Fruit fly (Drosophila melanogaster): ENCODE results near the gene Hira.

Gene Hira

dm6 chrX:7702160-7702907 lies 19.6 kb upstream of the Hira start (continued):
- no peak for TF ChIP-seq zfh2 (GFP tag; optimal IDR thresholded peaks at IDR 0.05)
- no peak for TF ChIP-seq ash1 (GFP tag; optimal IDR thresholded peaks at IDR 0.05)
- no peak for TF ChIP-seq CG31365 (tag; optimal IDR thresholded peaks at IDR 0.05)
- no peak for TF ChIP-seq hkb (optimal IDR thresholded peaks at IDR 0.05)
- TF ChIP-seq hkb (GFP tag; IDR thresholded peaks at IDR 0.05) = no peak
- no peak for TF ChIP-seq Hr78 (GFP tag; optimal IDR thresholded peaks at IDR 0.05)
- TF ChIP-seq Hr39 (optimal IDR thresholded peaks at IDR 0.05) = no peak
- TF ChIP-seq Mad (GFP tag; optimal IDR thresholded peaks at IDR 0.05) = no peak
- no peak for TF ChIP-seq BtbVII (GFP tag; optimal IDR thresholded peaks at IDR 0.05)
- TF ChIP-seq corto (GFP tag; optimal IDR thresholded peaks at IDR 0.05) = no peak
- no peak for TF ChIP-seq ato (GFP tag; IDR thresholded peaks at IDR 0.05; ENCODE audit: partially characterized antibody)
- TF ChIP-seq Bdp1 (GFP tag; optimal IDR thresholded peaks at IDR 0.05) = no peak
- TF ChIP-seq wek (GFP tag; optimal IDR thresholded peaks at IDR 0.05) = peak; percentile 38
- TF ChIP-seq CG4282 (GFP tag; optimal IDR thresholded peaks at IDR 0.05) = no peak
- TF ChIP-seq CG13894 (tag; optimal IDR thresholded peaks at IDR 0.05) = no peak
- no peak for TF ChIP-seq CG8478 (optimal IDR thresholded peaks at IDR 0.05)
- no peak for TF ChIP-seq Ada2b (GFP tag; IDR thresholded peaks at IDR 0.05)
- TF ChIP-seq Tbp (GFP tag; optimal IDR thresholded peaks at IDR 0.05) = no peak
- TF ChIP-seq Kr (GFP tag; optimal IDR thresholded peaks at IDR 0.05) = no peak
- TF ChIP-seq grau (tag; optimal IDR thresholded peaks at IDR 0.05) = no peak
- 0 out of 3 replicates have a peak, but pooled peaks have one; percentile 17 for TF ChIP-seq Dbx (GFP tag; IDR thresholded peaks at IDR 0.05)
- TF ChIP-seq H2.0 (GFP tag; IDR thresholded peaks at IDR 0.05) = no peak
- no peak for TF ChIP-seq Scr (GFP tag; IDR thresholded peaks at IDR 0.05; ENCODE audit: partially characterized antibody)
- no peak for TF ChIP-seq CG9876 (GFP tag; optimal IDR thresholded peaks at IDR 0.05)
- TF ChIP-seq sima (GFP tag; optimal IDR thresholded peaks at IDR 0.05) = no peak
- no peak for TF ChIP-seq crc (GFP tag; optimal IDR thresholded peaks at IDR 0.05)
- 0 out of 3 replicates have a peak, but pooled peaks have one; percentile 19 for TF ChIP-seq CG11456 (GFP tag; IDR thresholded peaks at IDR 0.05)
- TF ChIP-seq Atf3 (GFP tag; optimal IDR thresholded peaks at IDR 0.05) = no peak
- no peak for TF ChIP-seq zf30C (GFP tag; optimal IDR thresholded peaks at IDR 0.05)
- peak; percentile 29; the same call in 1 of the 2 replicates for TF ChIP-seq chm (GFP tag; IDR thresholded peaks at IDR 0.05)
- no peak for TF ChIP-seq CG16815 (GFP tag; optimal IDR thresholded peaks at IDR 0.05)
- no peak for TF ChIP-seq CTCF (GFP tag; optimal IDR thresholded peaks at IDR 0.05)
- peak; percentile 63 for TF ChIP-seq yki (optimal IDR thresholded peaks at IDR 0.05)
- 0 out of 2 replicates have a peak, but pooled peaks have one; percentile 15 for TF ChIP-seq al (GFP tag; IDR thresholded peaks at IDR 0.05)
- peak; percentile 7 for TF ChIP-seq gcm (GFP tag; optimal IDR thresholded peaks at IDR 0.05)
- TF ChIP-seq ftz-f1 (GFP tag; optimal IDR thresholded peaks at IDR 0.05) = no peak
- no peak for TF ChIP-seq lov (optimal IDR thresholded peaks at IDR 0.05)
- TF ChIP-seq lov (GFP tag; IDR thresholded peaks at IDR 0.05) = 0 out of 3 replicates have a peak, but pooled peaks have one; percentile 44
- peak; percentile 19; the same call in 1 of the 3 replicates for TF ChIP-seq CG16813 (GFP tag; IDR thresholded peaks at IDR 0.05; ENCODE audit: partially characterized antibody)
- no peak for TF ChIP-seq CG34224 (GFP tag; IDR thresholded peaks at IDR 0.05; ENCODE audit: partially characterized antibody)
- TF ChIP-seq en (GFP tag; optimal IDR thresholded peaks at IDR 0.05) = no peak
- TF ChIP-seq CG7987 (GFP tag; optimal IDR thresholded peaks at IDR 0.05) = peak; percentile 29
- TF ChIP-seq knrl (GFP tag; IDR thresholded peaks at IDR 0.05; ENCODE audit: partially characterized antibody) = no peak
- TF ChIP-seq Drgx (GFP tag; IDR thresholded peaks at IDR 0.05) = peak; percentile 35
- TF ChIP-seq bowl (GFP tag; IDR thresholded peaks at IDR 0.05) = 0 out of 2 replicates have a peak, but pooled peaks have one; percentile 6
- TF ChIP-seq CG12769 (tag; optimal IDR thresholded peaks at IDR 0.05) = peak; percentile 95
- TF ChIP-seq CG4360 (GFP tag; IDR thresholded peaks at IDR 0.05) = peak; percentile 97
- no peak for TF ChIP-seq abd-A (tag; optimal IDR thresholded peaks at IDR 0.05)
- TF ChIP-seq sens (GFP tag) = no peak
- TF ChIP-seq B-H1 (GFP tag; IDR thresholded peaks at IDR 0.05) = no peak
- no peak for TF ChIP-seq Taf1 (GFP tag; IDR thresholded peaks at IDR 0.05)
- TF ChIP-seq jumu (GFP tag; optimal IDR thresholded peaks at IDR 0.05) = no peak
